Fruit fly (Drosophila melanogaster) whole organism, prepupa: ENCODE results near the gene AstCC.
A peak's percentile ranks its signal among the peaks of the same experiment; 100 is the strongest.

ENCODE experiments used
- Blimp-1 ChIP-seq: fragments of 200-800 bp; sonication (Bioruptor generic); optimal IDR thresholded peaks from 3 replicates; lab custom pipeline; 2017; ENCODE audit warnings: missing biosample characterization, missing genetic modification characterization, mild to moderate bottlenecking, moderate library complexity, missing genetic modification reagents
- CG11294 ChIP-seq: fragments of 200-800 bp; sonication (Bioruptor generic); IDR thresholded peaks from 2 replicates; pipeline ENCODE4 v1.3.6; 2022; ENCODE audit warnings: missing biosample characterization, missing genetic modification characterization
- CG11762 ChIP-seq: fragments of 200-800 bp; sonication (Bioruptor generic); optimal IDR thresholded peaks from 3 replicates; lab custom pipeline; 2016; ENCODE audit warnings: missing biosample characterization, missing genetic modification characterization; ENCODE audit not compliant: insufficient read depth
- CG11902 ChIP-seq: fragments of 200-800 bp; sonication (Bioruptor generic); optimal IDR thresholded peaks from 3 replicates; lab custom pipeline; 2016; ENCODE audit warnings: missing biosample characterization, missing genetic modification characterization
- CG15336 ChIP-seq: fragments of 200-800 bp; sonication (Bioruptor generic); IDR thresholded peaks from 2 replicates; pipeline ENCODE4 v1.3.6; 2022; ENCODE audit warnings: missing biosample characterization, missing genetic modification characterization
- CG1621 ChIP-seq: fragments of 200-800 bp; sonication (Bioruptor generic); optimal IDR thresholded peaks from 3 replicates; lab custom pipeline; 2018; ENCODE audit warnings: missing biosample characterization, mild to moderate bottlenecking, missing genetic modification characterization
- CG16779 ChIP-seq: fragments of 200-800 bp; sonication (Bioruptor generic); optimal IDR thresholded peaks from 3 replicates; lab custom pipeline; 2017; ENCODE audit warnings: missing biosample characterization, mild to moderate bottlenecking, missing genetic modification characterization
- CG31627 ChIP-seq: fragments of 200-800 bp; sonication (Bioruptor generic); optimal IDR thresholded peaks from 3 replicates; lab custom pipeline; 2016; ENCODE audit warnings: missing biosample characterization, missing genetic modification characterization
- CG34406 ChIP-seq: fragments of 200-800 bp; sonication (Bioruptor generic); optimal IDR thresholded peaks from 3 replicates; lab custom pipeline; 2016; ENCODE audit warnings: missing biosample characterization, missing genetic modification characterization
- CG3919 ChIP-seq: fragments of 200-800 bp; sonication (Bioruptor generic); optimal IDR thresholded peaks from 3 replicates; lab custom pipeline; 2016; ENCODE audit warnings: missing biosample characterization, missing genetic modification characterization
- CG6163 ChIP-seq: fragments of 200-800 bp; sonication (Bioruptor generic); IDR thresholded peaks from 3 replicates; pipeline ENCODE4 v1.3.6; 2022; ENCODE audit warnings: missing biosample characterization, missing genetic modification characterization
- CG6276 ChIP-seq: fragments of 200-800 bp; sonication (Bioruptor generic); optimal IDR thresholded peaks from 2 replicates; lab custom pipeline; 2017; ENCODE audit warnings: missing biosample characterization, mild to moderate bottlenecking, missing genetic modification characterization
- CG6792 ChIP-seq: fragments of 200-800 bp; sonication (Bioruptor generic); optimal IDR thresholded peaks from 3 replicates; lab custom pipeline; 2016; ENCODE audit warnings: missing biosample characterization, missing genetic modification characterization
- CG6854 ChIP-seq: fragments of 200-800 bp; sonication (Bioruptor generic); optimal IDR thresholded peaks from 2 replicates; lab custom pipeline; 2017; ENCODE audit warnings: missing biosample characterization, mild to moderate bottlenecking, missing genetic modification characterization
- CG8119 ChIP-seq: fragments of 200-800 bp; sonication (Bioruptor generic); IDR thresholded peaks from 3 replicates; pipeline ENCODE4 v1.3.6; 2022; ENCODE audit warnings: missing biosample characterization, missing genetic modification characterization
- CG8319 ChIP-seq: fragments of 200-800 bp; sonication (Bioruptor generic); optimal IDR thresholded peaks from 3 replicates; lab custom pipeline; 2016; ENCODE audit warnings: missing biosample characterization, missing genetic modification characterization
- CG9139 ChIP-seq: fragments of 200-800 bp; sonication (Bioruptor generic); optimal IDR thresholded peaks from 3 replicates; lab custom pipeline; 2017; ENCODE audit warnings: missing biosample characterization, mild to moderate bottlenecking, missing genetic modification characterization
- Eip78C ChIP-seq: fragments of 200-800 bp; sonication (Bioruptor generic); peaks from one replicate; lab custom pipeline; 2016; ENCODE audit warnings: missing biosample characterization, missing genetic modification characterization
- Eip93F ChIP-seq: fragments of 200-800 bp; sonication (Bioruptor generic); optimal IDR thresholded peaks from 2 replicates; lab custom pipeline; 2016; ENCODE audit warnings: missing biosample characterization, mild to moderate bottlenecking, missing genetic modification characterization
- Gug ChIP-seq: fragments of 200-800 bp; sonication (Bioruptor generic); IDR thresholded peaks from 2 replicates; pipeline ENCODE4 v1.3.6; 2022; ENCODE audit warnings: missing biosample characterization, missing genetic modification characterization
- Hr38 ChIP-seq: sonication (Bioruptor generic); optimal IDR thresholded peaks from 2 replicates; lab custom pipeline; 2016; ENCODE audit warnings: missing biosample characterization, missing genetic modification characterization
- Hr4 ChIP-seq: fragments of 200-800 bp; sonication (Bioruptor generic); optimal IDR thresholded peaks from 3 replicates; lab custom pipeline; 2016; ENCODE audit warnings: missing biosample characterization, missing genetic modification characterization
- Lpt ChIP-seq: fragments of 200-800 bp; sonication (Bioruptor generic); optimal IDR thresholded peaks from 3 replicates; lab custom pipeline; 2016; ENCODE audit warnings: missing biosample characterization, missing genetic modification characterization
- Met ChIP-seq: fragments of 200-800 bp; sonication (Bioruptor generic); optimal IDR thresholded peaks from 3 replicates; lab custom pipeline; 2016; ENCODE audit warnings: missing biosample characterization, missing genetic modification characterization
- OdsH ChIP-seq: fragments of 200-800 bp; sonication (Bioruptor generic); optimal IDR thresholded peaks from 3 replicates; lab custom pipeline; 2016; ENCODE audit warnings: missing biosample characterization, missing genetic modification characterization
- Smox ChIP-seq: fragments of 200-800 bp; sonication (Bioruptor generic); optimal IDR thresholded peaks from 3 replicates; lab custom pipeline; 2016; ENCODE audit warnings: missing biosample characterization, missing genetic modification characterization
- Sox102F ChIP-seq: fragments of 200-800 bp; sonication (Bioruptor generic); optimal IDR thresholded peaks from 2 replicates; lab custom pipeline; 2016; ENCODE audit warnings: missing biosample characterization, mild to moderate bottlenecking, missing genetic modification characterization
- Sox14 ChIP-seq: fragments of 200-800 bp; sonication (Bioruptor generic); optimal IDR thresholded peaks from 3 replicates; lab custom pipeline; 2016; ENCODE audit warnings: missing biosample characterization, missing genetic modification characterization
- Sox15 ChIP-seq: fragments of 200-800 bp; sonication (Bioruptor generic); optimal IDR thresholded peaks from 3 replicates; lab custom pipeline; 2016; ENCODE audit warnings: missing biosample characterization, missing genetic modification characterization
- achi ChIP-seq: fragments of 200-800 bp; sonication (Bioruptor generic); optimal IDR thresholded peaks from 3 replicates; lab custom pipeline; 2016; ENCODE audit warnings: missing biosample characterization, missing genetic modification characterization
- acj6 ChIP-seq: fragments of 200-800 bp; sonication (Bioruptor generic); optimal IDR thresholded peaks from 3 replicates; lab custom pipeline; 2016; ENCODE audit warnings: missing biosample characterization, missing genetic modification characterization
- cyc ChIP-seq: fragments of 200-800 bp; sonication (Bioruptor generic); optimal IDR thresholded peaks from 3 replicates; lab custom pipeline; 2016; ENCODE audit warnings: missing biosample characterization, missing genetic modification characterization
- dac ChIP-seq: fragments of 200-800 bp; sonication (Bioruptor generic); optimal IDR thresholded peaks from 2 replicates; lab custom pipeline; 2017; ENCODE audit warnings: missing biosample characterization, mild to moderate bottlenecking, missing genetic modification characterization
- esn ChIP-seq: fragments of 200-800 bp; sonication (Bioruptor generic); optimal IDR thresholded peaks from 2 replicates; lab custom pipeline; 2016; ENCODE audit warnings: missing biosample characterization, mild to moderate bottlenecking, missing genetic modification characterization, moderate library complexity
- fd59A ChIP-seq: fragments of 200-800 bp; sonication (Bioruptor generic); optimal IDR thresholded peaks from 2 replicates; lab custom pipeline; 2017; ENCODE audit warnings: missing biosample characterization, mild to moderate bottlenecking, missing genetic modification characterization, missing genetic modification reagents
- fd85E ChIP-seq: fragments of 200-800 bp; sonication (Bioruptor generic); optimal IDR thresholded peaks from 3 replicates; lab custom pipeline; 2016; ENCODE audit warnings: missing biosample characterization, missing genetic modification characterization
- fkh ChIP-seq: fragments of 200-800 bp; sonication (Bioruptor generic); optimal IDR thresholded peaks from 3 replicates; lab custom pipeline; 2017; ENCODE audit warnings: missing biosample characterization, mild to moderate bottlenecking, missing genetic modification characterization, moderate library complexity
- lz ChIP-seq: fragments of 200-800 bp; sonication (Bioruptor generic); optimal IDR thresholded peaks from 3 replicates; lab custom pipeline; 2016; ENCODE audit warnings: missing biosample characterization, missing genetic modification characterization
- net ChIP-seq: fragments of 200-800 bp; sonication (Bioruptor generic); optimal IDR thresholded peaks from 3 replicates; lab custom pipeline; 2016; ENCODE audit warnings: missing biosample characterization, missing genetic modification characterization
- salr ChIP-seq, 2 experiments: fragments of 200-800 bp; sonication (Bioruptor generic); optimal IDR thresholded peaks; 3 replicates each; lab custom pipeline; 2016 to 2018; ENCODE audit warnings: missing biosample characterization in 2 of 2, missing genetic modification characterization in 2 of 2, mild to moderate bottlenecking in 1 of 2
- spab ChIP-seq: fragments of 200-800 bp; sonication (Bioruptor generic); optimal IDR thresholded peaks from 2 replicates; lab custom pipeline; 2017; ENCODE audit warnings: missing biosample characterization, mild to moderate bottlenecking, missing genetic modification characterization, missing genetic modification reagents
- ss ChIP-seq, 2 experiments: fragments of 200-800 bp; sonication (Bioruptor generic); optimal IDR thresholded peaks; 2 replicates in 1 of 2; 3 replicates in 1 of 2; lab custom pipeline; 2017 to 2018; ENCODE audit warnings: mild to moderate bottlenecking in 2 of 2, missing biosample characterization in 2 of 2, missing genetic modification characterization in 2 of 2, moderate library complexity in 1 of 2
- svp ChIP-seq: fragments of 200-800 bp; sonication (Bioruptor generic); peaks from one replicate; lab custom pipeline; 2016; ENCODE audit warnings: missing biosample characterization, missing genetic modification characterization
- topi ChIP-seq: fragments of 200-800 bp; sonication (Bioruptor generic); optimal IDR thresholded peaks from 3 replicates; lab custom pipeline; 2016; ENCODE audit warnings: missing biosample characterization, missing genetic modification characterization
- vri ChIP-seq: fragments of 200-800 bp; sonication (Bioruptor generic); optimal IDR thresholded peaks from 3 replicates; lab custom pipeline; 2016; ENCODE audit warnings: missing biosample characterization, mild to moderate bottlenecking, missing genetic modification characterization

AstCC gene

dm6 chr2L:11068441-11068840 lies 16.6 kb downstream of the AstCC start (continued):
- TF ChIP-seq fd59A (peak; percentile 22), Hr4 (GFP tag; lab: Kevin White, UChicago) (no peak), CG6854 (GFP tag; lab: Kevin White, UChicago) (no peak), CG3919 (GFP tag; lab: Kevin White, UChicago) (no peak), achi (GFP tag; lab: Kevin White, UChicago) (peak; percentile 15), fd85E (GFP tag; lab: Kevin White, UChicago) (no peak), svp (peak; percentile 52), CG6792 (GFP tag; lab: Kevin White, UChicago) (no peak), topi (GFP tag; lab: Kevin White, UChicago) (no peak), CG11762 (no peak), fkh (GFP tag; lab: Kevin White, UChicago) (no peak), vri (GFP tag; lab: Kevin White, UChicago) (no peak), Blimp-1 (no peak), CG1621 (tag; lab: Kevin White, UChicago) (no peak)

DNA sequence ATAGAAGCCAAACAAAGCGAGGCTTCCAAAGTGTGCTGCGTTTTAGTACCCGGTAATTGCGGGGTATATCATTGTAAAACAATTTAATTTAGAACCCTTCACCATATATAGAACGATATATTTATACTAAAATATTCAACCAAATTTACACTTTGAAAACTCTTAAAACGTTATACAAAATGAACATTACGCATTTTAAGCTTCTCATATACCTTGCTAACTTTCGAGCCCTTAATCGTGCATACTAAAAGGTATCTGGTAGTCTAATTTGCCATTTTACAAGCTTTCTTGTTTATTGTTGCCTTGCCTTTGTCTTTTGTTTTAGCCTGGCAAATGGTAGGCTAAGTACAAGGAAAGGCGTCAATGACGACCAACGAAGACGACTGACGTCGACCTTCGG lies 17.1 kb downstream of the AstCC start:
- TF ChIP-seq Sox102F (GFP tag; lab: Kevin White, UChicago): no peak
- TF ChIP-seq svp: no peak
- no peak for TF ChIP-seq CG11902 (GFP tag; lab: Kevin White, UChicago)
- TF ChIP-seq salr (GFP tag; optimal IDR thresholded peaks at IDR 0.05; lab: Kevin White, UChicago): no peak
- no peak for TF ChIP-seq Eip93F
- peak; percentile 0 for TF ChIP-seq Smox (GFP tag; lab: Kevin White, UChicago)
- TF ChIP-seq CG15336: no peak
- no peak for TF ChIP-seq fd85E (GFP tag; lab: Kevin White, UChicago)
- TF ChIP-seq Gug (GFP tag; lab: Robert Waterston, UW): no peak
- TF ChIP-seq CG6792 (GFP tag; lab: Kevin White, UChicago): no peak
- no peak for TF ChIP-seq net (GFP tag; lab: Kevin White, UChicago)
- TF ChIP-seq spab (GFP tag; lab: Kevin White, UChicago): no peak
- no peak for TF ChIP-seq CG34406 (GFP tag; lab: Kevin White, UChicago)
- no peak for TF ChIP-seq ss (GFP tag; optimal IDR thresholded peaks at IDR 0.05; lab: Kevin White, UChicago)
- peak; percentile 17 for TF ChIP-seq Eip78C (GFP tag; lab: Kevin White, UChicago)
- no peak for TF ChIP-seq CG11294
- TF ChIP-seq acj6: no peak
- TF ChIP-seq CG16779 (tag; lab: Kevin White, UChicago): no peak
- no peak for TF ChIP-seq CG9139 (GFP tag; lab: Kevin White, UChicago)
- no peak for TF ChIP-seq OdsH (GFP tag; lab: Kevin White, UChicago)
- no peak for TF ChIP-seq dac (GFP tag; lab: Kevin White, UChicago)
- TF ChIP-seq esn: peak; percentile 20
- TF ChIP-seq Hr4 (GFP tag; lab: Kevin White, UChicago): no peak
- TF ChIP-seq Lpt: no peak
- no peak for TF ChIP-seq fkh (GFP tag; lab: Kevin White, UChicago)
- TF ChIP-seq CG31627 (GFP tag; lab: Kevin White, UChicago): no peak
- TF ChIP-seq Sox15 (GFP tag; lab: Kevin White, UChicago): no peak
- TF ChIP-seq CG6276: no peak
- TF ChIP-seq CG8319 (GFP tag; lab: Kevin White, UChicago): no peak
- TF ChIP-seq lz (GFP tag; lab: Kevin White, UChicago): peak; percentile 12
- TF ChIP-seq Sox14 (GFP tag; lab: Kevin White, UChicago): peak; percentile 31
- TF ChIP-seq CG8119 (GFP tag; lab: Robert Waterston, UW): no peak
- no peak for TF ChIP-seq cyc (GFP tag; lab: Kevin White, UChicago)
- TF ChIP-seq Hr38: no peak
- peak; percentile 0 for TF ChIP-seq topi (GFP tag; lab: Kevin White, UChicago)
- peak; percentile 42 for TF ChIP-seq Met
- TF ChIP-seq CG6163 (GFP tag; lab: Robert Waterston, UW): no peak
